Worm (Caenorhabditis elegans) whole organism, L4/young adult: Measurements from ENCODE around the gene F11D5.1.

ENCODE experiments used
- W03F9.2 ChIP-seq: fragments of 150-350 bp; optimal IDR thresholded peaks from 2 replicates; lab custom pipeline; 2014; ENCODE audit warnings: missing biosample characterization, missing genetic modification characterization
- dao-5 ChIP-seq: sonication (generic microtip); optimal IDR thresholded peaks from 2 replicates; lab custom pipeline; 2016; ENCODE audit warnings: missing genotype, missing genetic modification characterization, moderate library complexity, missing compliant biosample characterization
- him-1 ChIP-seq: sonication (generic microtip); optimal IDR thresholded peaks from 2 replicates; lab custom pipeline; 2016; ENCODE audit warnings: missing genotype, missing genetic modification reagents, missing genetic modification characterization, missing compliant biosample characterization

DNA sequence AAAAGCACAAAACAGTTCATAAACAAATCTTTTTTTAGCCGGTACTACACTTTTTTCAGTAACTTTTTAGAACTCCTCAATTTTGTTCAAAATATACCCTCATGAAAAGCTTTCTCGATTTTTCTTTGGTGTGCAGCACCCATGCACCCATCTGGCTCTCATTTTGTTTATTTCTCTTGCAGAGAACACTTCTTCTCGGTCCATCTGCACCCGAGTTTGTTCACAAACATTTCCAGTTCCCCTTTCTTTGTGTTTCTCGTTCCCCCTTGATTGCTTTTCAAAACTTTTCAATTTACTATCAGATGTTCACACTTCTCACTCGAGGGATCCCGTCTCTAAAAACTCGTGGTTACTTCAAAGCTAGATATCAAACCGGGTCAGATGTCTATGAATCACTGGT, 60.6 kb downstream of the F11D5.1 start, which contains the start of gene slcf-2:
- TF ChIP-seq him-1 (tag; lab: Kevin White, UChicago), result no peak
- TF ChIP-seq dao-5 (tag; lab: Kevin White, UChicago), result no peak
- TF ChIP-seq W03F9.2 (tag; lab: Kevin White, UChicago), result no peak
